Fruit fly (Drosophila melanogaster): Measurements from ENCODE around the gene Ir67a.

DNA sequence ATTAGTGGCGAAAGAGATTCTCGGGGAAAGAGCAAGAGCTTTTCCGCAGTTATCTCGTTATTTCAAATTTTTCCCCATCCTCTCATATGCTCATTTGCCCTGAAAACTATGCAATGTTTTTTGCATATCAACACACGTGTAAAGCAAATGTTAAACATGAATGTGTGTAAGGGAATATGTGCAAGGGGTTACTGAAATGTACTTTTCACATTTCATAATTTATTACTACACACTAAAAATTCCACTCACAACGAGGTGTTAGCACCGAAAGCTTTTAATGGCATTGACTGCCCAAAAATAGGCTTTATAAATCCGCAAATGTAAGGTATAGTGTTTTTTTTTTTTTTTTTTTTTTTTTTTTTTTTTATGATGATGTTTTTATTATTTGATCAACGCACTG lies 27.8 kb upstream of the Ir67a start:
- no peak for TF ChIP-seq Pif1A (GFP tag; optimal IDR thresholded peaks at IDR 0.05)
- no peak for TF ChIP-seq CG13204 (GFP tag; optimal IDR thresholded peaks at IDR 0.05)
- no peak for TF ChIP-seq fd96Ca (GFP tag; IDR thresholded peaks at IDR 0.05)
- TF ChIP-seq D1 (tag; optimal IDR thresholded peaks at IDR 0.05): peak; percentile 2
- no peak for TF ChIP-seq CG8301 (tag; optimal IDR thresholded peaks at IDR 0.05)
- TF ChIP-seq EcR (GFP tag; optimal IDR thresholded peaks at IDR 0.05): no peak
- no peak for TF ChIP-seq CG15710 (tag; optimal IDR thresholded peaks at IDR 0.05)
- no peak for TF ChIP-seq CG8159 (tag; optimal IDR thresholded peaks at IDR 0.05)
- no peak for TF ChIP-seq rn (GFP tag; IDR thresholded peaks at IDR 0.05)
- TF ChIP-seq CG12605 (GFP tag; IDR thresholded peaks at IDR 0.05): no peak
- TF ChIP-seq Pif1B (GFP tag; optimal IDR thresholded peaks at IDR 0.05): no peak

Measured in whole organism, pupa.